Worm (Caenorhabditis elegans): Measurements from ENCODE around the gene elt-3.

The elt-3 gene

DNA sequence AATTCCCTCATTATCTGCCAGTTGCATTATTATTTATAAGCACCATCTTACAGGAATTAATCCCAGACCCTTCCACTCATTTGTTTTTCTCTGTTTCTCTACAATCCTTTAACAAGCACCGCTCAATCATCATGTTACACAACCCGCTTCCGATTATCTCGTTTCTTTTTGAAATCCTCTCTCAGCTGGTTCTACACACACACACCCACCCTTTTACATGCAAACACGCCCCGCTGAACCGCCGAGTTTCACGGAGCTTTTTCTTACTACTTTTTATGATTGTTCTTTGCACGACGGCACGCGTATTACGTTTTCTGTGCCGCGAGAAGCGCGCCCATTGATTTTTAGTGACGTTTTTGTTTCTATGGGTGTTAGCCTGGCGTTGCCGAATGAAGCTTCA, 39.1 kb downstream of the elt-3 start (continued):
- no peak for TF ChIP-seq T20F7.1 (GFP tag; optimal IDR thresholded peaks at IDR 0.05)
- peak in 1 of 2 experiments; percentile 51 for TF ChIP-seq lsy-2 (tag; optimal IDR thresholded peaks at IDR 0.05)
- no peak for TF ChIP-seq nhr-111 (GFP tag; optimal IDR thresholded peaks at IDR 0.05)
- TF ChIP-seq egl-43 (GFP tag; IDR thresholded peaks at IDR 0.05): no peak
- no peak for TF ChIP-seq nhr-76 (tag; optimal IDR thresholded peaks at IDR 0.05)
- TF ChIP-seq Y75B8A.6 (GFP tag; IDR thresholded peaks at IDR 0.05): no peak
- TF ChIP-seq dpl-1 (GFP tag; optimal IDR thresholded peaks at IDR 0.05): no peak
- no peak for TF ChIP-seq R02D3.7 (tag; optimal IDR thresholded peaks at IDR 0.05)
- no peak for TF ChIP-seq ceh-32 (tag; optimal IDR thresholded peaks at IDR 0.05; ENCODE audit: poor library complexity)
- no peak for TF ChIP-seq zip-11 (GFP tag; IDR thresholded peaks at IDR 0.05)
- TF ChIP-seq lin-13 (GFP tag; optimal IDR thresholded peaks at IDR 0.05): no peak
- TF ChIP-seq zfp-3 (GFP tag; conservative IDR thresholded peaks at IDR 0.05): no peak
- no peak for TF ChIP-seq zfp-2 (tag; optimal IDR thresholded peaks at IDR 0.05)
- no peak for TF ChIP-seq ZK337.2 (GFP tag; IDR thresholded peaks at IDR 0.05)
- no peak for TF ChIP-seq nhr-48 (tag; optimal IDR thresholded peaks at IDR 0.05)
- TF ChIP-seq ztf-7 (tag; optimal IDR thresholded peaks at IDR 0.05): no peak
- no peak for TF ChIP-seq T26A8.4 (GFP tag; IDR thresholded peaks at IDR 0.05)
- no peak for TF ChIP-seq madf-9 (GFP tag; conservative IDR thresholded peaks at IDR 0.05)
- no peak for TF ChIP-seq unc-62 (GFP tag; optimal IDR thresholded peaks at IDR 0.05 in 1 of 2)
- TF ChIP-seq unc-62 (tag; optimal IDR thresholded peaks at IDR 0.05): no peak
- peak; percentile 4 for TF ChIP-seq nhr-77 (tag; optimal IDR thresholded peaks at IDR 0.05)
- no peak for TF ChIP-seq set-16 (GFP tag; IDR thresholded peaks at IDR 0.05)
- TF ChIP-seq mxl-2 (GFP tag; conservative IDR thresholded peaks at IDR 0.05): no peak
- TF ChIP-seq spr-1 (tag; optimal IDR thresholded peaks at IDR 0.05): no peak
- TF ChIP-seq arid-1 (GFP tag; conservative IDR thresholded peaks at IDR 0.05): no peak
- TF ChIP-seq zip-2 (tag; optimal IDR thresholded peaks at IDR 0.05): no peak
- TF ChIP-seq ceh-82 (tag; optimal IDR thresholded peaks at IDR 0.05): no peak
- TF ChIP-seq ama-1 (optimal IDR thresholded peaks at IDR 0.05): no peak
- TF ChIP-seq ceh-44 (GFP tag; IDR thresholded peaks at IDR 0.05): no peak
- no peak for TF ChIP-seq F49E8.2 (tag; optimal IDR thresholded peaks at IDR 0.05; ENCODE audit: borderline replicate concordance)
- no peak for TF ChIP-seq D1046.2 (GFP tag; IDR thresholded peaks at IDR 0.05)
- no peak for TF ChIP-seq daf-19 (GFP tag; conservative IDR thresholded peaks at IDR 0.05)
- TF ChIP-seq dmd-6 (GFP tag; IDR thresholded peaks at IDR 0.05): 0 out of 2 replicates have a peak, but pooled peaks have one; percentile 6
- peak; percentile 30 for TF ChIP-seq nhr-28 (tag; optimal IDR thresholded peaks at IDR 0.05)
- no peak for TF ChIP-seq pha-4 (GFP tag; IDR thresholded peaks at IDR 0.05)
- no peak for TF ChIP-seq pha-4 (tag; optimal IDR thresholded peaks at IDR 0.05)
- no peak for TF ChIP-seq F10B5.3 (tag; optimal IDR thresholded peaks at IDR 0.05)
- peak in 1 of 2 experiments; percentile 25 for TF ChIP-seq mdl-1 (tag; optimal IDR thresholded peaks at IDR 0.05)
- no peak for TF ChIP-seq php-3 (GFP tag; IDR thresholded peaks at IDR 0.05)
- TF ChIP-seq daf-16 (GFP tag; optimal IDR thresholded peaks at IDR 0.05): no peak
- TF ChIP-seq daf-16 (tag; optimal IDR thresholded peaks at IDR 0.05): peak; percentile 45
- TF ChIP-seq hlh-30 (tag; optimal IDR thresholded peaks at IDR 0.05; ENCODE audit: insufficient read depth): peak; percentile 64
- TF ChIP-seq daf-12 (tag; optimal IDR thresholded peaks at IDR 0.05): no peak
- TF ChIP-seq F44E2.7 (GFP tag; IDR thresholded peaks at IDR 0.05): no peak
- no peak for TF ChIP-seq ceh-28 (tag; optimal IDR thresholded peaks at IDR 0.05)
- no peak for TF ChIP-seq cey-2 (tag; optimal IDR thresholded peaks at IDR 0.05; ENCODE audit: borderline replicate concordance, insufficient read depth)
- TF ChIP-seq Y105C5A.15 (GFP tag; IDR thresholded peaks at IDR 0.05): no peak
- peak; percentile 2 for TF ChIP-seq dve-1 (tag; optimal IDR thresholded peaks at IDR 0.05; ENCODE audit: insufficient read depth)
- no peak for TF ChIP-seq dmd-9 (GFP tag; IDR thresholded peaks at IDR 0.05)
- no peak for TF ChIP-seq ces-1 (GFP tag; optimal IDR thresholded peaks at IDR 0.05)
- no peak for TF ChIP-seq daf-8 (GFP tag; IDR thresholded peaks at IDR 0.05)
- TF ChIP-seq lin-39 (tag; optimal IDR thresholded peaks at IDR 0.05): no peak
- no peak for TF ChIP-seq aha-1 (tag)

All from whole organism, L4 larva.